Worm (Caenorhabditis elegans) whole organism, early embryonic: ENCODE measurements around the gene him-5.

Source experiments
- B0310.2 ChIP-seq: sonication (generic microtip); optimal IDR thresholded peaks from 2 replicates; lab custom pipeline; 2016; ENCODE audit warnings: mild to moderate bottlenecking, missing genetic modification characterization, missing compliant biosample characterization
- F13C5.2 ChIP-seq: sonication (generic microtip); optimal IDR thresholded peaks from 2 replicates; lab custom pipeline; 2017; ENCODE audit warnings: mild to moderate bottlenecking, missing genetic modification characterization, inconsistent platforms, missing compliant biosample characterization
- aly-1 ChIP-seq: sonication (generic microtip); optimal IDR thresholded peaks from 2 replicates; lab custom pipeline; 2016; ENCODE audit warnings: missing genetic modification characterization, missing compliant biosample characterization
- ama-1 ChIP-seq: fragments of 150-350 bp; optimal IDR thresholded peaks from 2 replicates; lab custom pipeline; 2014
- ceh-13 ChIP-seq: fragments of 200-800 bp; sonication (Bioruptor generic); optimal IDR thresholded peaks from 2 replicates; lab custom pipeline; 2018; ENCODE audit warnings: mild to moderate bottlenecking, missing genetic modification characterization, missing compliant biosample characterization
- ceh-36 ChIP-seq: sonication (generic microtip); optimal IDR thresholded peaks from 2 replicates; lab custom pipeline; 2016; ENCODE audit warnings: missing genetic modification characterization, inconsistent platforms, missing compliant biosample characterization
- ets-7 ChIP-seq: sonication (generic microtip); optimal IDR thresholded peaks from 2 replicates; lab custom pipeline; 2016; ENCODE audit warnings: missing genotype, missing genetic modification characterization, missing compliant biosample characterization
- flt-1 ChIP-seq: fragments of 200-800 bp; sonication (Bioruptor generic); IDR thresholded peaks from 2 replicates; pipeline ENCODE4 v1.3.6; 2022; ENCODE audit warnings: missing genetic modification characterization, missing compliant biosample characterization
- hmbx-1 ChIP-seq: sonication (generic microtip); optimal IDR thresholded peaks from 2 replicates; lab custom pipeline; 2016; ENCODE audit warnings: mild to moderate bottlenecking, missing genetic modification characterization, missing compliant biosample characterization
- hmg-4 ChIP-seq: fragments of 200-800 bp; sonication (Bioruptor generic); optimal IDR thresholded peaks from 2 replicates; lab custom pipeline; 2018; ENCODE audit warnings: mild to moderate bottlenecking, missing genetic modification characterization, missing compliant biosample characterization
- hnd-1 ChIP-seq: sonication (generic microtip); optimal IDR thresholded peaks from 2 replicates; lab custom pipeline; 2016; ENCODE audit warnings: missing genetic modification characterization, missing compliant biosample characterization
- pes-1 ChIP-seq: fragments of 200-800 bp; sonication (Bioruptor generic); IDR thresholded peaks from 2 replicates; pipeline ENCODE4 v1.3.6; 2022; ENCODE audit warnings: missing genetic modification reagents, missing genetic modification characterization, missing compliant biosample characterization
- scrt-1 ChIP-seq: fragments of 200-800 bp; sonication (Bioruptor generic); IDR thresholded peaks from 2 replicates; pipeline ENCODE4 v1.3.6; 2022; ENCODE audit warnings: missing genetic modification characterization, missing compliant biosample characterization
- sea-1 ChIP-seq: fragments of 200-800 bp; sonication (Bioruptor generic); conservative IDR thresholded peaks from 2 replicates; pipeline ENCODE4 v1.3.6; 2022; ENCODE audit warnings: missing genetic modification characterization, missing compliant biosample characterization
- tbx-11 ChIP-seq: fragments of 200-800 bp; sonication (Bioruptor generic); IDR thresholded peaks from 2 replicates; pipeline ENCODE4 v1.3.6; 2022; ENCODE audit warnings: missing genetic modification characterization, missing compliant biosample characterization
- tbx-37 ChIP-seq: fragments of 200-800 bp; sonication (Bioruptor generic); conservative IDR thresholded peaks from 2 replicates; pipeline ENCODE4 v1.3.6; 2022; ENCODE audit warnings: missing genetic modification reagents, missing genetic modification characterization, missing compliant biosample characterization
- tra-4 ChIP-seq: sonication (generic microtip); optimal IDR thresholded peaks from 2 replicates; lab custom pipeline; 2017; ENCODE audit warnings: missing genetic modification characterization, missing compliant biosample characterization

him-5 gene

DNA sequence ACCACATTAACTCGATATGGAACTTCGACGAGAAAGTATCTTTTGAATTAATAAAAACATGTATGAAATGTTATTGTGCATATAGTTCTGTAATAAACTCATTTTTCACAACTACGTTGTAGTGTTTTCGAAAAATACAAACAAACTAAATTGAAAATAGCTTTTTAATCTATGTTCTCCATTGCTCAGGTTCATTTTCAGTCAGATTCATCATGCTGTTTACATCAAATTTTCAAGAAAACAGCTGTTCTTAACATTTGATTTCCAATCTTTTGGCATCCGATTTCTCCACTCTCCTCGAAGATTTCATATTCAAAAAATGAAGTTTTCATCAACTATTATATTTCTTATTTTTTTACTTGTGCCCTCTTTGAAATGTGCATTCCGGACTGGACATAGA, 19.8 kb downstream of the him-5 start, which contains the start of gene H39E23.2:
Gene H39E23.2, plus strand, starts transcription at position 301 of the 400 bp plus-strand sequence.
- no peak for TF ChIP-seq aly-1 (tag; lab: Kevin White, UChicago)
- TF ChIP-seq tbx-37, result no peak
- TF ChIP-seq hmbx-1 (tag; lab: Kevin White, UChicago), result no peak
- no peak for TF ChIP-seq pes-1
- no peak for TF ChIP-seq ama-1 (lab: Kevin White, UChicago)
- TF ChIP-seq F13C5.2, result no peak
- TF ChIP-seq hnd-1 (tag; lab: Kevin White, UChicago), result no peak
- no peak for TF ChIP-seq tra-4 (tag; lab: Kevin White, UChicago)
- TF ChIP-seq ceh-36 (tag; lab: Kevin White, UChicago), result no peak

ce11 chrV:14120674-14121073, 30.4 kb downstream of the him-5 start:
- no peak for TF ChIP-seq hmbx-1 (tag; lab: Kevin White, UChicago)

- TF ChIP-seq tbx-37 (no peak), sea-1 (GFP tag; lab: Robert Waterston, UW) (no peak)
Observed at ce11 chrV:14123176-14123575, 33.0 kb downstream of the him-5 start.

ce11 chrV:14126341-14126924, 36.2 kb downstream of the him-5 start:
- TF ChIP-seq scrt-1 (no peak), flt-1 (GFP tag; lab: Robert Waterston, UW) (no peak), pes-1 (no peak), hmg-4 (GFP tag; lab: Kevin White, UChicago) (no peak), ceh-36 (tag; lab: Kevin White, UChicago) (no peak), hmbx-1 (tag; lab: Kevin White, UChicago) (no peak), ets-7 (tag; lab: Kevin White, UChicago) (no peak), B0310.2 (no peak), hnd-1 (tag; lab: Kevin White, UChicago) (no peak), F13C5.2 (no peak), tbx-37 (no peak), aly-1 (tag; lab: Kevin White, UChicago) (no peak), tra-4 (tag; lab: Kevin White, UChicago) (no peak)

ce11 chrV:14127834-14128233, 37.6 kb downstream of the him-5 start:
- TF ChIP-seq B0310.2, result no peak
- no peak for TF ChIP-seq ets-7 (tag; lab: Kevin White, UChicago)
- no peak for TF ChIP-seq sea-1 (GFP tag; lab: Robert Waterston, UW)
- no peak for TF ChIP-seq hmg-4 (GFP tag; lab: Kevin White, UChicago)
- TF ChIP-seq hmbx-1 (tag; lab: Kevin White, UChicago), result no peak
- TF ChIP-seq ceh-36 (tag; lab: Kevin White, UChicago), result no peak
- no peak for TF ChIP-seq tbx-37
- TF ChIP-seq aly-1 (tag; lab: Kevin White, UChicago), result no peak
- no peak for TF ChIP-seq ama-1 (lab: Kevin White, UChicago)
- no peak for TF ChIP-seq F13C5.2
- no peak for TF ChIP-seq tbx-11
- no peak for TF ChIP-seq ceh-13 (GFP tag; lab: Kevin White, UChicago)
- no peak for TF ChIP-seq scrt-1
- no peak for TF ChIP-seq pes-1
- TF ChIP-seq hnd-1 (tag; lab: Kevin White, UChicago), result no peak

- TF ChIP-seq scrt-1, result no peak
- TF ChIP-seq tra-4 (tag; lab: Kevin White, UChicago), result no peak
- TF ChIP-seq tbx-11, result no peak
- TF ChIP-seq ceh-13 (GFP tag; lab: Kevin White, UChicago), result no peak
- no peak for TF ChIP-seq hmg-4 (GFP tag; lab: Kevin White, UChicago)
- no peak for TF ChIP-seq hmbx-1 (tag; lab: Kevin White, UChicago)
- no peak for TF ChIP-seq ceh-36 (tag; lab: Kevin White, UChicago)
- no peak for TF ChIP-seq B0310.2
- no peak for TF ChIP-seq pes-1
- no peak for TF ChIP-seq flt-1 (GFP tag; lab: Robert Waterston, UW)
- TF ChIP-seq F13C5.2, result no peak
Observed at ce11 chrV:14128858-14129257, 38.6 kb downstream of the him-5 start.

- TF ChIP-seq tra-4 (tag; lab: Kevin White, UChicago), result no peak
- TF ChIP-seq tbx-37, result no peak
- TF ChIP-seq scrt-1, result no peak
- no peak for TF ChIP-seq ceh-13 (GFP tag; lab: Kevin White, UChicago)
- TF ChIP-seq hmg-4 (GFP tag; lab: Kevin White, UChicago), result no peak
- no peak for TF ChIP-seq pes-1
- TF ChIP-seq ama-1 (lab: Kevin White, UChicago), result no peak
- TF ChIP-seq hmbx-1 (tag; lab: Kevin White, UChicago), result no peak
- no peak for TF ChIP-seq ets-7 (tag; lab: Kevin White, UChicago)
- TF ChIP-seq aly-1 (tag; lab: Kevin White, UChicago), result no peak
- TF ChIP-seq F13C5.2, result no peak
- TF ChIP-seq hnd-1 (tag; lab: Kevin White, UChicago), result no peak
- no peak for TF ChIP-seq sea-1 (GFP tag; lab: Robert Waterston, UW)
- TF ChIP-seq tbx-11, result no peak
- no peak for TF ChIP-seq B0310.2
- TF ChIP-seq flt-1 (GFP tag; lab: Robert Waterston, UW), result no peak
- no peak for TF ChIP-seq ceh-36 (tag; lab: Kevin White, UChicago)
Observed at ce11 chrV:14130226-14130625, 40.0 kb downstream of the him-5 start.

ce11 chrV:14133002-14133763, 43.0 kb downstream of the him-5 start:
- TF ChIP-seq hnd-1 (tag; lab: Kevin White, UChicago) (no peak), aly-1 (tag; lab: Kevin White, UChicago) (no peak), tbx-11 (no peak), F13C5.2 (no peak), B0310.2 (no peak), ceh-13 (GFP tag; lab: Kevin White, UChicago) (no peak), tra-4 (tag; lab: Kevin White, UChicago) (no peak), ceh-36 (tag; lab: Kevin White, UChicago) (no peak), pes-1 (no peak)
